Worm (Caenorhabditis elegans) whole organism, late embryonic: ENCODE results near the gene nmur-1.

Experiments
- ama-1 ChIP-seq: fragments of 150-350 bp; optimal IDR thresholded peaks from 2 replicates; lab custom pipeline; 2014
- ceh-19 ChIP-seq: fragments of 200-800 bp; sonication (Bioruptor generic); optimal IDR thresholded peaks from 2 replicates; lab custom pipeline; 2018; ENCODE audit warnings: mild to moderate bottlenecking, missing genetic modification characterization, missing compliant biosample characterization
- elt-2 ChIP-seq: sonication (generic microtip); optimal IDR thresholded peaks from 2 replicates; lab custom pipeline; 2016; ENCODE audit warnings: missing genetic modification reagents, missing genetic modification characterization, missing compliant biosample characterization
- hlh-8 ChIP-seq: sonication (generic microtip); optimal IDR thresholded peaks from 2 replicates; lab custom pipeline; 2016; ENCODE audit warnings: missing genotype, missing genetic modification characterization, missing compliant biosample characterization
- ref-2 ChIP-seq: sonication (generic microtip); optimal IDR thresholded peaks from 2 replicates; lab custom pipeline; 2016; ENCODE audit warnings: missing genetic modification characterization, missing compliant biosample characterization

ce11 chrX:8932387-8932786 is 48.4 kb upstream of the nmur-1 start:
- no peak for TF ChIP-seq hlh-8 (tag; lab: Kevin White, UChicago)
- no peak for TF ChIP-seq ref-2
- TF ChIP-seq ama-1 (lab: Kevin White, UChicago): no peak
- TF ChIP-seq ceh-19: no peak
- peak; percentile 87 for TF ChIP-seq elt-2 (tag; lab: Kevin White, UChicago)
